Worm (Caenorhabditis elegans): Measurements from ENCODE around the gene spin-3.

- no peak for TF ChIP-seq mdl-1 (tag; optimal IDR thresholded peaks at IDR 0.05)
- TF ChIP-seq fos-1 (tag; optimal IDR thresholded peaks at IDR 0.05), result no peak
- TF ChIP-seq zag-1 (tag; optimal IDR thresholded peaks at IDR 0.05), result no peak
- no peak for TF ChIP-seq egl-27 (tag; optimal IDR thresholded peaks at IDR 0.05)
- no peak for TF ChIP-seq ama-1 (optimal IDR thresholded peaks at IDR 0.05)
- TF ChIP-seq nhr-43 (tag; optimal IDR thresholded peaks at IDR 0.05; ENCODE audit: poor library complexity, severe bottlenecking), result peak; percentile 12
- TF ChIP-seq nhr-237 (tag; optimal IDR thresholded peaks at IDR 0.05), result no peak
Measured at ce11 chrX:13113457-13113856, 16.6 kb upstream of the spin-3 start, which contains the start of gene F17H10.2.

Measured in whole organism, L3 larva.